Worm (Caenorhabditis elegans): ENCODE measurements around the gene nep-26.

The nep-26 gene

ce11 chrII:10309337-10309736, 9.4 kb upstream of the nep-26 start, which contains the start of gene ZK970.8:
TSS of gene ZK970.8 (plus strand) at chrII:10309637.
- TF ChIP-seq elt-1 (tag; optimal IDR thresholded peaks at IDR 0.05) = no peak
- no peak for TF ChIP-seq ceh-28 (tag; optimal IDR thresholded peaks at IDR 0.05)
- no peak for TF ChIP-seq nhr-28 (tag; optimal IDR thresholded peaks at IDR 0.05)
- no peak for TF ChIP-seq unc-39 (tag; optimal IDR thresholded peaks at IDR 0.05)
- TF ChIP-seq elt-3 (tag; optimal IDR thresholded peaks at IDR 0.05) = no peak
- no peak for TF ChIP-seq nhr-237 (tag; optimal IDR thresholded peaks at IDR 0.05)
- no peak for TF ChIP-seq nhr-11 (tag; optimal IDR thresholded peaks at IDR 0.05)
- no peak for TF ChIP-seq ZK546.5 (tag; optimal IDR thresholded peaks at IDR 0.05)
- no peak for TF ChIP-seq eor-1 (tag; optimal IDR thresholded peaks at IDR 0.05)
- no peak for TF ChIP-seq fkh-10 (GFP tag; optimal IDR thresholded peaks at IDR 0.05)
- TF ChIP-seq nhr-25 (tag; optimal IDR thresholded peaks at IDR 0.05) = no peak
- no peak for TF ChIP-seq snpc-4 (tag; optimal IDR thresholded peaks at IDR 0.05)
- no peak for TF ChIP-seq nhr-43 (tag; optimal IDR thresholded peaks at IDR 0.05; ENCODE audit: poor library complexity, severe bottlenecking)
- TF ChIP-seq zag-1 (tag; optimal IDR thresholded peaks at IDR 0.05) = no peak

ce11 chrII:10308726-10309125, 8.8 kb upstream of the nep-26 start, which contains the start of gene gcy-4:
TSS of gene gcy-4 (minus strand) at chrII:10308826.
- TF ChIP-seq daf-12 (tag; optimal IDR thresholded peaks at IDR 0.05) (no peak), nhr-77 (tag; optimal IDR thresholded peaks at IDR 0.05) (no peak), elt-2 (tag; optimal IDR thresholded peaks at IDR 0.05) (no peak), elt-1 (tag; optimal IDR thresholded peaks at IDR 0.05) (no peak), hmg-11 (tag; optimal IDR thresholded peaks at IDR 0.05) (no peak), nhr-76 (tag; optimal IDR thresholded peaks at IDR 0.05) (no peak), lsy-12 (tag; optimal IDR thresholded peaks at IDR 0.05) (no peak)

- peak; percentile 13 for TF ChIP-seq nhr-25 (tag; optimal IDR thresholded peaks at IDR 0.05)
These were observed 4.8 kb upstream of the nep-26 start for ce11 chrII:10304736-10305135.

ce11 chrII:10303663-10304115, 3.8 kb upstream of the nep-26 start, which contains the start of gene vha-9:
TSS of gene vha-9 (minus strand) at chrII:10303713.
- TF ChIP-seq lin-15B (tag; optimal IDR thresholded peaks at IDR 0.05) = peak; percentile 60
- no peak for TF ChIP-seq zag-1 (tag; optimal IDR thresholded peaks at IDR 0.05)
- no peak for TF ChIP-seq nhr-12 (tag; optimal IDR thresholded peaks at IDR 0.05)
- no peak for TF ChIP-seq daf-12 (tag; optimal IDR thresholded peaks at IDR 0.05)
- TF ChIP-seq pha-4 (tag; optimal IDR thresholded peaks at IDR 0.05) = peak; percentile 81
- TF ChIP-seq mdl-1 (tag; optimal IDR thresholded peaks at IDR 0.05) = no peak
- TF ChIP-seq R02D3.7 (tag; optimal IDR thresholded peaks at IDR 0.05) = peak; percentile 60
- peak; percentile 31 for TF ChIP-seq nhr-25 (tag; optimal IDR thresholded peaks at IDR 0.05)
- TF ChIP-seq elt-2 (tag; optimal IDR thresholded peaks at IDR 0.05) = peak; percentile 54
- peak; percentile 52 for TF ChIP-seq ceh-28 (tag; optimal IDR thresholded peaks at IDR 0.05)
- TF ChIP-seq nhr-77 (tag; optimal IDR thresholded peaks at IDR 0.05) = no peak
- peak; percentile 86 for TF ChIP-seq hmg-11 (tag; optimal IDR thresholded peaks at IDR 0.05)
- TF ChIP-seq lin-39 (tag; optimal IDR thresholded peaks at IDR 0.05) = peak; percentile 58
- peak; percentile 61 for TF ChIP-seq nhr-23 (tag; optimal IDR thresholded peaks at IDR 0.05)
- peak; percentile 61 for TF ChIP-seq ama-1 (optimal IDR thresholded peaks at IDR 0.05)
- peak; percentile 72 for TF ChIP-seq nhr-43 (tag; optimal IDR thresholded peaks at IDR 0.05; ENCODE audit: poor library complexity, severe bottlenecking)
- no peak for TF ChIP-seq unc-39 (tag; optimal IDR thresholded peaks at IDR 0.05)
- TF ChIP-seq pqm-1 (tag; optimal IDR thresholded peaks at IDR 0.05) = peak; percentile 75
- peak; percentile 37 for TF ChIP-seq lsy-12 (tag; optimal IDR thresholded peaks at IDR 0.05)
- no peak for TF ChIP-seq unc-62 (GFP tag; optimal IDR thresholded peaks at IDR 0.05)
- TF ChIP-seq nfya-1 (tag; optimal IDR thresholded peaks at IDR 0.05; ENCODE audit: insufficient read depth) = peak; percentile 70

ce11 chrII:10302646-10303045, 2.7 kb upstream of the nep-26 start, which contains the start of gene clpp-1:
TSS of gene clpp-1 (minus strand) at chrII:10302842.
- no peak for TF ChIP-seq nfya-1 (tag; optimal IDR thresholded peaks at IDR 0.05; ENCODE audit: insufficient read depth)
- no peak for TF ChIP-seq hmg-11 (tag; optimal IDR thresholded peaks at IDR 0.05)
- no peak for TF ChIP-seq ceh-28 (tag; optimal IDR thresholded peaks at IDR 0.05)
- no peak for TF ChIP-seq tbx-2 (tag; optimal IDR thresholded peaks at IDR 0.05)
- no peak for TF ChIP-seq aly-2 (tag; optimal IDR thresholded peaks at IDR 0.05)
- no peak for TF ChIP-seq ceh-82 (tag; optimal IDR thresholded peaks at IDR 0.05)
- peak; percentile 75 for TF ChIP-seq ama-1 (optimal IDR thresholded peaks at IDR 0.05)
- TF ChIP-seq elt-2 (tag; optimal IDR thresholded peaks at IDR 0.05) = peak; percentile 50
- no peak for TF ChIP-seq nhr-67 (tag; optimal IDR thresholded peaks at IDR 0.05)

Data from whole organism, L3 larva.